Fruit fly (Drosophila melanogaster) whole organism, prepupa: ENCODE measurements around the gene msps.
A peak's percentile ranks its signal among the peaks of the same experiment; 100 is the strongest.

Source experiments
- Blimp-1 ChIP-seq: fragments of 200-800 bp; sonication (Bioruptor generic); optimal IDR thresholded peaks from 3 replicates; lab custom pipeline; 2017; ENCODE audit warnings: missing biosample characterization, missing genetic modification characterization, mild to moderate bottlenecking, moderate library complexity, missing genetic modification reagents
- CG10631 ChIP-seq: fragments of 200-800 bp; sonication (Bioruptor generic); optimal IDR thresholded peaks from 2 replicates; lab custom pipeline; 2016; ENCODE audit warnings: missing biosample characterization, missing genetic modification characterization
- CG10669 ChIP-seq: fragments of 200-800 bp; sonication (Bioruptor generic); optimal IDR thresholded peaks from 3 replicates; lab custom pipeline; 2018; ENCODE audit warnings: missing biosample characterization, mild to moderate bottlenecking, missing genetic modification characterization, moderate library complexity
- CG11762 ChIP-seq: fragments of 200-800 bp; sonication (Bioruptor generic); optimal IDR thresholded peaks from 3 replicates; lab custom pipeline; 2016; ENCODE audit warnings: missing biosample characterization, missing genetic modification characterization; ENCODE audit not compliant: insufficient read depth
- CG15336 ChIP-seq: fragments of 200-800 bp; sonication (Bioruptor generic); IDR thresholded peaks from 2 replicates; pipeline ENCODE4 v1.3.6; 2022; ENCODE audit warnings: missing biosample characterization, missing genetic modification characterization
- CG16779 ChIP-seq: fragments of 200-800 bp; sonication (Bioruptor generic); optimal IDR thresholded peaks from 3 replicates; lab custom pipeline; 2017; ENCODE audit warnings: missing biosample characterization, mild to moderate bottlenecking, missing genetic modification characterization
- CG31627 ChIP-seq: fragments of 200-800 bp; sonication (Bioruptor generic); optimal IDR thresholded peaks from 3 replicates; lab custom pipeline; 2016; ENCODE audit warnings: missing biosample characterization, missing genetic modification characterization
- CG32006 ChIP-seq: fragments of 200-800 bp; sonication (Bioruptor generic); optimal IDR thresholded peaks from 3 replicates; lab custom pipeline; 2017; ENCODE audit warnings: missing biosample characterization, mild to moderate bottlenecking, missing genetic modification characterization
- CG6163 ChIP-seq: fragments of 200-800 bp; sonication (Bioruptor generic); IDR thresholded peaks from 3 replicates; pipeline ENCODE4 v1.3.6; 2022; ENCODE audit warnings: missing biosample characterization, missing genetic modification characterization
- CG6276 ChIP-seq: fragments of 200-800 bp; sonication (Bioruptor generic); optimal IDR thresholded peaks from 2 replicates; lab custom pipeline; 2017; ENCODE audit warnings: missing biosample characterization, mild to moderate bottlenecking, missing genetic modification characterization
- CG6792 ChIP-seq: fragments of 200-800 bp; sonication (Bioruptor generic); optimal IDR thresholded peaks from 3 replicates; lab custom pipeline; 2016; ENCODE audit warnings: missing biosample characterization, missing genetic modification characterization
- CG6854 ChIP-seq: fragments of 200-800 bp; sonication (Bioruptor generic); optimal IDR thresholded peaks from 2 replicates; lab custom pipeline; 2017; ENCODE audit warnings: missing biosample characterization, mild to moderate bottlenecking, missing genetic modification characterization
- CG7368 ChIP-seq: fragments of 200-800 bp; sonication (Bioruptor generic); optimal IDR thresholded peaks from 3 replicates; lab custom pipeline; 2016; ENCODE audit warnings: missing biosample characterization, missing genetic modification characterization
- CG8119 ChIP-seq: fragments of 200-800 bp; sonication (Bioruptor generic); IDR thresholded peaks from 3 replicates; pipeline ENCODE4 v1.3.6; 2022; ENCODE audit warnings: missing biosample characterization, missing genetic modification characterization
- CG9139 ChIP-seq: fragments of 200-800 bp; sonication (Bioruptor generic); optimal IDR thresholded peaks from 3 replicates; lab custom pipeline; 2017; ENCODE audit warnings: missing biosample characterization, mild to moderate bottlenecking, missing genetic modification characterization
- Eip78C ChIP-seq: fragments of 200-800 bp; sonication (Bioruptor generic); peaks from one replicate; lab custom pipeline; 2016; ENCODE audit warnings: missing biosample characterization, missing genetic modification characterization
- Ets96B ChIP-seq: fragments of 200-800 bp; optimal IDR thresholded peaks from 2 replicates; lab custom pipeline; 2019; ENCODE audit warnings: missing biosample characterization, mild to moderate bottlenecking, missing genetic modification characterization, moderate library complexity
- Hr38 ChIP-seq: sonication (Bioruptor generic); optimal IDR thresholded peaks from 2 replicates; lab custom pipeline; 2016; ENCODE audit warnings: missing biosample characterization, missing genetic modification characterization
- Hr39 ChIP-seq: fragments of 200-800 bp; sonication (Bioruptor generic); optimal IDR thresholded peaks from 2 replicates; lab custom pipeline; 2016; ENCODE audit warnings: missing biosample characterization, missing genetic modification characterization
- Hr4 ChIP-seq: fragments of 200-800 bp; sonication (Bioruptor generic); optimal IDR thresholded peaks from 3 replicates; lab custom pipeline; 2016; ENCODE audit warnings: missing biosample characterization, missing genetic modification characterization
- Lpt ChIP-seq: fragments of 200-800 bp; sonication (Bioruptor generic); optimal IDR thresholded peaks from 3 replicates; lab custom pipeline; 2016; ENCODE audit warnings: missing biosample characterization, missing genetic modification characterization
- Met ChIP-seq: fragments of 200-800 bp; sonication (Bioruptor generic); optimal IDR thresholded peaks from 3 replicates; lab custom pipeline; 2016; ENCODE audit warnings: missing biosample characterization, missing genetic modification characterization
- Smox ChIP-seq: fragments of 200-800 bp; sonication (Bioruptor generic); optimal IDR thresholded peaks from 3 replicates; lab custom pipeline; 2016; ENCODE audit warnings: missing biosample characterization, missing genetic modification characterization
- Sox102F ChIP-seq: fragments of 200-800 bp; sonication (Bioruptor generic); optimal IDR thresholded peaks from 2 replicates; lab custom pipeline; 2016; ENCODE audit warnings: missing biosample characterization, mild to moderate bottlenecking, missing genetic modification characterization
- achi ChIP-seq: fragments of 200-800 bp; sonication (Bioruptor generic); optimal IDR thresholded peaks from 3 replicates; lab custom pipeline; 2016; ENCODE audit warnings: missing biosample characterization, missing genetic modification characterization
- cyc ChIP-seq: fragments of 200-800 bp; sonication (Bioruptor generic); optimal IDR thresholded peaks from 3 replicates; lab custom pipeline; 2016; ENCODE audit warnings: missing biosample characterization, missing genetic modification characterization
- eg ChIP-seq: fragments of 200-800 bp; sonication (Bioruptor generic); IDR thresholded peaks from 3 replicates; pipeline ENCODE4 v1.3.6; 2022; ENCODE audit warnings: missing biosample characterization, missing genetic modification characterization
- esn ChIP-seq: fragments of 200-800 bp; sonication (Bioruptor generic); optimal IDR thresholded peaks from 2 replicates; lab custom pipeline; 2016; ENCODE audit warnings: missing biosample characterization, mild to moderate bottlenecking, missing genetic modification characterization, moderate library complexity
- fkh ChIP-seq: fragments of 200-800 bp; sonication (Bioruptor generic); optimal IDR thresholded peaks from 3 replicates; lab custom pipeline; 2017; ENCODE audit warnings: missing biosample characterization, mild to moderate bottlenecking, missing genetic modification characterization, moderate library complexity
- lz ChIP-seq: fragments of 200-800 bp; sonication (Bioruptor generic); optimal IDR thresholded peaks from 3 replicates; lab custom pipeline; 2016; ENCODE audit warnings: missing biosample characterization, missing genetic modification characterization
- pdm3 ChIP-seq: fragments of 200-800 bp; sonication (Bioruptor generic); optimal IDR thresholded peaks from 3 replicates; lab custom pipeline; 2016; ENCODE audit warnings: missing biosample characterization, missing genetic modification characterization
- ss ChIP-seq, 2 experiments: fragments of 200-800 bp; sonication (Bioruptor generic); optimal IDR thresholded peaks; 2 replicates in 1 of 2; 3 replicates in 1 of 2; lab custom pipeline; 2017 to 2018; ENCODE audit warnings: mild to moderate bottlenecking in 2 of 2, missing biosample characterization in 2 of 2, missing genetic modification characterization in 2 of 2, moderate library complexity in 1 of 2
- svp ChIP-seq: fragments of 200-800 bp; sonication (Bioruptor generic); peaks from one replicate; lab custom pipeline; 2016; ENCODE audit warnings: missing biosample characterization, missing genetic modification characterization
- topi ChIP-seq: fragments of 200-800 bp; sonication (Bioruptor generic); optimal IDR thresholded peaks from 3 replicates; lab custom pipeline; 2016; ENCODE audit warnings: missing biosample characterization, missing genetic modification characterization

The msps gene

dm6 chr3R:16097661-16098329, 47.2 kb downstream of the msps start (continued):
- TF ChIP-seq Hr4 (GFP tag; lab: Kevin White, UChicago) (peak; percentile 99), CG7368 (GFP tag; lab: Kevin White, UChicago) (peak; percentile 98), CG6163 (peak; percentile 99), CG6854 (GFP tag; lab: Kevin White, UChicago) (peak; percentile 98), CG10669 (GFP tag; lab: Kevin White, UChicago) (peak; percentile 99), lz (GFP tag; lab: Kevin White, UChicago) (peak; percentile 99), CG16779 (tag; lab: Kevin White, UChicago) (peak; percentile 97), Hr38 (GFP tag; lab: Kevin White, UChicago) (peak; percentile 66), CG11762 (GFP tag; lab: Kevin White, UChicago) (peak; percentile 99)

- TF ChIP-seq Lpt (no peak), svp (no peak), CG11762 (GFP tag; lab: Kevin White, UChicago) (no peak), esn (no peak), Sox102F (GFP tag; lab: Kevin White, UChicago) (no peak), CG10631 (peak; percentile 10), CG16779 (tag; lab: Kevin White, UChicago) (no peak), CG10669 (GFP tag; lab: Kevin White, UChicago) (no peak), Hr39 (GFP tag; lab: Kevin White, UChicago) (peak; percentile 24), Met (GFP tag; lab: Kevin White, UChicago) (no peak), CG31627 (GFP tag; lab: Kevin White, UChicago) (peak; percentile 22), Ets96B (tag; lab: Kevin White, UChicago) (no peak), pdm3 (GFP tag; lab: Kevin White, UChicago) (peak; percentile 32), cyc (peak; percentile 33), Smox (peak; percentile 29), Hr38 (GFP tag; lab: Kevin White, UChicago) (no peak), topi (GFP tag; lab: Kevin White, UChicago) (no peak), CG6276 (GFP tag; lab: Kevin White, UChicago) (peak; percentile 1), CG32006 (no peak), CG15336 (peak; percentile 32; the same call in 1 of the 2 replicates), CG6792 (GFP tag; lab: Kevin White, UChicago) (no peak), achi (GFP tag; lab: Kevin White, UChicago) (no peak), ss (GFP tag; optimal IDR thresholded peaks at IDR 0.05; lab: Kevin White, UChicago) (peak; percentile 6 to 10), Blimp-1 (GFP tag; lab: Kevin White, UChicago) (peak; percentile 35), eg (GFP tag; lab: Robert Waterston, UW) (peak; percentile 37; the same call in 1 of the 3 replicates), CG8119 (GFP tag; lab: Robert Waterston, UW) (0 out of 3 replicates have a peak, but pooled peaks have one; percentile 26), fkh (peak; percentile 72), CG9139 (GFP tag; lab: Kevin White, UChicago) (peak; percentile 23), Eip78C (GFP tag; lab: Kevin White, UChicago) (peak; percentile 63)
Measured at dm6 chr3R:16098333-16099267, 48.0 kb downstream of the msps start, which contains the start of the genes Mhcl and Akt. Gene Mhcl, minus strand, starts transcription at chr3R:16098761. Gene Akt, plus strand, starts transcription at chr3R:16099228.
